Fruit fly (Drosophila melanogaster): Measurements from ENCODE around the gene CG17141.

dm6 chr3R:22717863-22718262 is 29.5 kb downstream of the CG17141 start:
- TF ChIP-seq CG8478 (optimal IDR thresholded peaks at IDR 0.05) (no peak), CTCF (optimal IDR thresholded peaks at IDR 0.05) (no peak)

Data from S2 (cell line).